Fruit fly (Drosophila melanogaster) whole organism, embryonic: ENCODE results near the gene CG10863.

Source experiments
- Atf3 ChIP-seq: fragments of 200-800 bp; sonication (Bioruptor generic); optimal IDR thresholded peaks from 3 replicates; lab custom pipeline; 2016; ENCODE audit warnings: missing biosample characterization, missing genetic modification characterization
- Bdp1 ChIP-seq: fragments of 200-800 bp; sonication (Bioruptor generic); optimal IDR thresholded peaks from 3 replicates; lab custom pipeline; 2016; ENCODE audit warnings: missing biosample characterization, missing genetic modification characterization
- CG11247 ChIP-seq: fragments of 200-800 bp; sonication (Bioruptor generic); IDR thresholded peaks from 2 replicates; pipeline ENCODE4 v1.3.6; 2022; ENCODE audit warnings: missing biosample characterization, missing genetic modification characterization
- CG12236 ChIP-seq: fragments of 200-800 bp; sonication (Bioruptor generic); optimal IDR thresholded peaks from 2 replicates; lab custom pipeline; 2016; ENCODE audit warnings: missing biosample characterization, missing genetic modification characterization
- CG16863 ChIP-seq: fragments of 200-800 bp; sonication (Bioruptor generic); optimal IDR thresholded peaks from 3 replicates; lab custom pipeline; 2016; ENCODE audit warnings: missing biosample characterization, missing genetic modification characterization
- CG1792 ChIP-seq: fragments of 200-800 bp; sonication (Bioruptor generic); optimal IDR thresholded peaks from 2 replicates; lab custom pipeline; 2016; ENCODE audit warnings: missing biosample characterization, missing genetic modification characterization
- CG2120 ChIP-seq: fragments of 200-800 bp; sonication (Bioruptor generic); optimal IDR thresholded peaks from 3 replicates; lab custom pipeline; 2016; ENCODE audit warnings: missing biosample characterization, missing genetic modification characterization
- CG30020 ChIP-seq: fragments of 200-800 bp; optimal IDR thresholded peaks from 2 replicates; lab custom pipeline; 2019; ENCODE audit warnings: missing biosample characterization, mild to moderate bottlenecking, missing genetic modification characterization, moderate library complexity
- CG30431 ChIP-seq: fragments of 200-800 bp; sonication (Bioruptor generic); optimal IDR thresholded peaks from 2 replicates; lab custom pipeline; 2017; ENCODE audit warnings: missing biosample characterization, missing genetic modification characterization
- CG4617 ChIP-seq: fragments of 200-800 bp; sonication (Bioruptor generic); optimal IDR thresholded peaks from 3 replicates; lab custom pipeline; 2016; ENCODE audit warnings: missing biosample characterization, missing genetic modification characterization, borderline replicate concordance
- CG6654 ChIP-seq: fragments of 200-800 bp; sonication (Bioruptor generic); optimal IDR thresholded peaks from 2 replicates; lab custom pipeline; 2017; ENCODE audit warnings: missing biosample characterization, mild to moderate bottlenecking, missing genetic modification characterization
- CG6765 ChIP-seq: fragments of 200-800 bp; sonication (Bioruptor generic); optimal IDR thresholded peaks from 3 replicates; lab custom pipeline; 2017; ENCODE audit warnings: missing biosample characterization, mild to moderate bottlenecking, missing genetic modification characterization
- Dfd ChIP-seq, 2 experiments: fragments of >200 bp; optimal IDR thresholded peaks; 2 replicates each; lab custom pipeline; 2017; ENCODE audit warnings: missing biosample characterization in 2 of 2, missing genetic modification characterization in 2 of 2
- Dll ChIP-seq: fragments of 200-800 bp; sonication (Bioruptor generic); IDR thresholded peaks from 4 replicates; pipeline ENCODE4 v1.3.6; 2022; ENCODE audit warnings: missing biosample characterization, missing genetic modification characterization; ENCODE audit not compliant: partially characterized antibody
- Doc2 ChIP-seq: fragments of 200-800 bp; sonication (Bioruptor generic); IDR thresholded peaks from 2 replicates; pipeline ENCODE4 v1.3.6; 2022; ENCODE audit warnings: missing biosample characterization, missing genetic modification characterization
- Gsc ChIP-seq: fragments of 200-800 bp; sonication (Bioruptor generic); IDR thresholded peaks from 2 replicates; pipeline ENCODE4 v1.3.6; 2022; ENCODE audit warnings: missing biosample characterization, missing genetic modification characterization
- Hey ChIP-seq: fragments of 200-800 bp; sonication (Bioruptor generic); optimal IDR thresholded peaks from 3 replicates; lab custom pipeline; 2018; ENCODE audit warnings: missing biosample characterization, mild to moderate bottlenecking, missing genetic modification characterization
- Hmx ChIP-seq: fragments of 200-800 bp; sonication (Bioruptor generic); optimal IDR thresholded peaks from 2 replicates; lab custom pipeline; 2016; ENCODE audit warnings: missing biosample characterization, missing genetic modification characterization
- MBD-R2 ChIP-seq: fragments of 200-800 bp; sonication (Bioruptor generic); IDR thresholded peaks from 2 replicates; pipeline ENCODE4 v1.3.6; 2022; ENCODE audit warnings: missing biosample characterization, missing genetic modification characterization
- Mes4 ChIP-seq: fragments of 200-800 bp; sonication (Bioruptor generic); optimal IDR thresholded peaks from 2 replicates; lab custom pipeline; 2016; ENCODE audit warnings: missing biosample characterization, missing genetic modification characterization
- NC2α ChIP-seq: fragments of 200-800 bp; sonication (Bioruptor generic); optimal IDR thresholded peaks from 2 replicates; lab custom pipeline; 2016; ENCODE audit warnings: missing biosample characterization, missing genetic modification characterization
- NK7.1 ChIP-seq: fragments of 200-800 bp; sonication (Bioruptor generic); optimal IDR thresholded peaks from 3 replicates; lab custom pipeline; 2016; ENCODE audit warnings: missing biosample characterization, missing genetic modification characterization
- Oaz ChIP-seq: fragments of 200-800 bp; sonication (Bioruptor generic); IDR thresholded peaks from 2 replicates; pipeline ENCODE4 v1.3.6; 2022; ENCODE audit warnings: missing biosample characterization, missing genetic modification characterization
- Xrp1 ChIP-seq: fragments of 200-800 bp; sonication (Bioruptor generic); IDR thresholded peaks from 2 replicates; pipeline ENCODE4 v1.3.6; 2022; ENCODE audit warnings: missing biosample characterization, missing genetic modification characterization
- YL-1 ChIP-seq: fragments of 200-800 bp; sonication (Bioruptor generic); optimal IDR thresholded peaks from 3 replicates; lab custom pipeline; 2017; ENCODE audit warnings: missing biosample characterization, mild to moderate bottlenecking, missing genetic modification characterization
- ase ChIP-seq: fragments of 200-800 bp; sonication (Bioruptor generic); IDR thresholded peaks from 3 replicates; pipeline ENCODE4 v1.3.6; 2022; ENCODE audit warnings: missing biosample characterization, missing genetic modification characterization
- ato ChIP-seq: fragments of 200-800 bp; sonication (Bioruptor generic); IDR thresholded peaks from 2 replicates; pipeline ENCODE4 v1.3.6; 2022; ENCODE audit warnings: missing biosample characterization, missing genetic modification characterization; ENCODE audit not compliant: partially characterized antibody
- bab2 ChIP-seq: fragments of 200-800 bp; sonication (Bioruptor generic); optimal IDR thresholded peaks from 2 replicates; lab custom pipeline; 2016; ENCODE audit warnings: missing biosample characterization, missing genetic modification characterization
- bsh ChIP-seq, 2 experiments: fragments of 200-800 bp; sonication (Bioruptor generic); optimal IDR thresholded peaks; 2 replicates each; lab custom pipeline; 2017 to 2018; ENCODE audit warnings: mild to moderate bottlenecking in 2 of 2, missing biosample characterization in 2 of 2, missing genetic modification characterization in 2 of 2, moderate library complexity in 1 of 2
- crol ChIP-seq: fragments of 200-800 bp; sonication (Bioruptor generic); IDR thresholded peaks from 2 replicates; pipeline ENCODE4 v1.3.6; 2022; ENCODE audit warnings: missing biosample characterization, missing genetic modification characterization
- dati ChIP-seq: fragments of 200-800 bp; sonication (Bioruptor generic); IDR thresholded peaks from 2 replicates; pipeline ENCODE4 v1.3.6; 2022; ENCODE audit warnings: missing biosample characterization, missing genetic modification characterization
- fd102C ChIP-seq: fragments of 200-800 bp; sonication (Bioruptor generic); optimal IDR thresholded peaks from 2 replicates; lab custom pipeline; 2018; ENCODE audit warnings: missing biosample characterization, mild to moderate bottlenecking, missing genetic modification characterization, moderate library complexity
- fd3F ChIP-seq: fragments of 200-800 bp; sonication (Bioruptor generic); optimal IDR thresholded peaks from 2 replicates; lab custom pipeline; 2018; ENCODE audit warnings: missing biosample characterization, mild to moderate bottlenecking, missing genetic modification characterization, moderate library complexity
- gsb ChIP-seq: fragments of 200-800 bp; sonication (Bioruptor generic); IDR thresholded peaks from 2 replicates; pipeline ENCODE4 v1.3.6; 2022; ENCODE audit warnings: missing biosample characterization, missing genetic modification characterization
- hth ChIP-seq: fragments of >200 bp; optimal IDR thresholded peaks from 2 replicates; lab custom pipeline; 2017; ENCODE audit warnings: inconsistent platforms
- insv ChIP-seq, 2 experiments: fragments of 200-800 bp; sonication (Bioruptor generic); optimal IDR thresholded peaks; 3 replicates each; lab custom pipeline; 2016 to 2018; ENCODE audit warnings: missing biosample characterization in 2 of 2, missing genetic modification characterization in 2 of 2
- jing ChIP-seq: fragments of 200-800 bp; sonication (Bioruptor generic); optimal IDR thresholded peaks from 2 replicates; lab custom pipeline; 2018; ENCODE audit warnings: missing biosample characterization, mild to moderate bottlenecking, missing genetic modification characterization
- knrl ChIP-seq: fragments of 200-800 bp; sonication (Bioruptor generic); IDR thresholded peaks from 3 replicates; pipeline ENCODE4 v1.3.6; 2022; ENCODE audit warnings: missing biosample characterization, missing genetic modification characterization; ENCODE audit not compliant: partially characterized antibody
- nmo ChIP-seq: fragments of 200-800 bp; sonication (Bioruptor generic); optimal IDR thresholded peaks from 2 replicates; lab custom pipeline; 2018; ENCODE audit warnings: missing biosample characterization, mild to moderate bottlenecking, missing genetic modification characterization, moderate library complexity
- pita ChIP-seq: fragments of 200-800 bp; sonication (Bioruptor generic); optimal IDR thresholded peaks from 2 replicates; lab custom pipeline; 2017; ENCODE audit warnings: missing biosample characterization, mild to moderate bottlenecking, missing genetic modification characterization
- pum ChIP-seq: fragments of 200-800 bp; sonication (Bioruptor generic); optimal IDR thresholded peaks from 2 replicates; lab custom pipeline; 2016; ENCODE audit warnings: missing biosample characterization, missing genetic modification characterization
- pzg ChIP-seq: fragments of 200-800 bp; sonication (Bioruptor generic); optimal IDR thresholded peaks from 3 replicates; lab custom pipeline; 2018; ENCODE audit warnings: missing biosample characterization, mild to moderate bottlenecking, missing genetic modification characterization, moderate library complexity
- seq ChIP-seq: fragments of 200-800 bp; sonication (Bioruptor generic); IDR thresholded peaks from 2 replicates; pipeline ENCODE4 v1.3.6; 2022; ENCODE audit warnings: missing biosample characterization, missing genetic modification characterization
- shn ChIP-seq: fragments of 200-800 bp; sonication (Bioruptor generic); optimal IDR thresholded peaks from 3 replicates; lab custom pipeline; 2016; ENCODE audit warnings: missing biosample characterization, missing genetic modification characterization
- sr ChIP-seq: fragments of 200-800 bp; sonication (Bioruptor generic); IDR thresholded peaks from 3 replicates; pipeline ENCODE4 v1.3.6; 2022; ENCODE audit warnings: missing biosample characterization, missing genetic modification characterization
- sug ChIP-seq: fragments of 200-800 bp; optimal IDR thresholded peaks from 2 replicates; lab custom pipeline; 2019; ENCODE audit warnings: missing biosample characterization, mild to moderate bottlenecking, missing genetic modification characterization, moderate library complexity
- tna ChIP-seq: fragments of 200-800 bp; sonication (Bioruptor generic); IDR thresholded peaks from 2 replicates; pipeline ENCODE4 v1.3.6; 2022; ENCODE audit warnings: missing biosample characterization, missing genetic modification characterization; ENCODE audit not compliant: partially characterized antibody
- twi ChIP-seq: fragments of 200-800 bp; optimal IDR thresholded peaks from 2 replicates; lab custom pipeline; 2019; ENCODE audit warnings: missing biosample characterization, mild to moderate bottlenecking, missing genetic modification characterization, moderate library complexity
- vvl ChIP-seq: fragments of 200-800 bp; sonication (Bioruptor generic); IDR thresholded peaks from 2 replicates; pipeline ENCODE4 v1.3.6; 2022; ENCODE audit warnings: missing biosample characterization, missing genetic modification characterization
- wek ChIP-seq: fragments of 200-800 bp; sonication (Bioruptor generic); optimal IDR thresholded peaks from 3 replicates; lab custom pipeline; 2018; ENCODE audit warnings: missing biosample characterization, mild to moderate bottlenecking, missing genetic modification characterization, moderate library complexity
- zfh2 ChIP-seq: fragments of 200-800 bp; sonication (Bioruptor generic); optimal IDR thresholded peaks from 2 replicates; lab custom pipeline; 2016; ENCODE audit warnings: missing biosample characterization, missing genetic modification characterization

The CG10863 gene

DNA sequence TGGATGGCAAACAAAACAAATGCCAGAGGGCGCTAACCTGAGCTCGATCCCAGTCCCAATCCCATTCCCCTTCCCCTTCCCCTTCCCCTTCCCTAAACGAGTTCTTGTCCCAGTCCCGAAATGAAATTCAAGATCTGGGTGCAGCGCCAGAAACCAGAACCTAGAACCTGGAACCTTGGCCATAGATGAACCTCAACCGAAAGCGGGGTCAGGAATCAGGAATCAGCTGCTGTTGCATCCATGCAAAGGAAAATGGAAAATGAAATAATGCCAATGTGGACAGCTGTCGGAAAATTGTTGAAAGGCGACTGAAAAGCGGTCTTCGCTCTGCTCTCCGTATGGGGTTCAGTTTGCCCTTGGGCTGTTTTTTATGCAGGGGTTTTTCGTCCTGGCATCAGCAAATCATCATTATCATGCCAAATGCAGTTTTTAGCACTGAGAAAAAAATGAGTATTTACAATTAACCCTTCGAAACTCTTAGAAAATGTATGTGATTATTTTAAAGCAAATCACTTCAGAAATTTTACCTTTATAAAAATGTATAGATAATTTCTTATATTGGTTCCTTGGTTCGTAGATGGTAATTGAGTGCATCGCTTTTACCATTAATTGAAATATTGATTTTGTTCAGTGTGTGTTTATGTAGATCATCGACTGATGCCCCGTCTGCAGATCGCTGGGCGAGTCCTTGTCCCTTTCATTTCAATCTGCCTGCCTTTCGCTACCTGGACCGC is 35.5 kb upstream of the CG10863 start (continued):
- no peak for TF ChIP-seq bab2 (GFP tag; lab: Kevin White, UChicago)
- no peak for TF ChIP-seq CG6654
- TF ChIP-seq fd102C (GFP tag; lab: Kevin White, UChicago) = peak; percentile 39
- TF ChIP-seq Mes4 (GFP tag; lab: Kevin White, UChicago) = no peak
- no peak for TF ChIP-seq NK7.1 (GFP tag; lab: Kevin White, UChicago)
- no peak for TF ChIP-seq knrl (GFP tag; lab: Robert Waterston, UW)
- TF ChIP-seq Xrp1 (GFP tag; lab: Robert Waterston, UW) = peak; percentile 64
- TF ChIP-seq CG2120 (GFP tag; lab: Kevin White, UChicago) = no peak
- no peak for TF ChIP-seq CG6765 (GFP tag; lab: Kevin White, UChicago)
- TF ChIP-seq insv (GFP tag; optimal IDR thresholded peaks at IDR 0.05; lab: Kevin White, UChicago) = no peak
- no peak for TF ChIP-seq CG30431 (GFP tag; lab: Kevin White, UChicago)
- TF ChIP-seq YL-1 (GFP tag; lab: Kevin White, UChicago) = no peak
- TF ChIP-seq vvl (GFP tag; lab: Robert Waterston, UW) = no peak; the same call in 1 of the 2 replicates
- TF ChIP-seq CG4617 = no peak
- TF ChIP-seq crol (GFP tag; lab: Robert Waterston, UW) = peak; percentile 71
- TF ChIP-seq zfh2 = no peak
- no peak for TF ChIP-seq dati (GFP tag; lab: Robert Waterston, UW)
- peak in 1 of 2 experiments; percentile 51 for TF ChIP-seq bsh (GFP tag; optimal IDR thresholded peaks at IDR 0.05; lab: Kevin White, UChicago)
- TF ChIP-seq sug (tag; lab: Kevin White, UChicago) = no peak
- peak; percentile 2 for TF ChIP-seq twi
- no peak for TF ChIP-seq tna (GFP tag; lab: Robert Waterston, UW)
- TF ChIP-seq Gsc (GFP tag; lab: Robert Waterston, UW) = no peak
- no peak for TF ChIP-seq pita (GFP tag; lab: Kevin White, UChicago)
- TF ChIP-seq gsb (GFP tag; lab: Robert Waterston, UW) = no peak
- no peak for TF ChIP-seq NC2α (GFP tag; lab: Kevin White, UChicago)
- TF ChIP-seq Dll = no peak
- TF ChIP-seq ato = no peak
- no peak for TF ChIP-seq CG30020 (tag; lab: Kevin White, UChicago)
- TF ChIP-seq pum (GFP tag; lab: Kevin White, UChicago) = no peak
- TF ChIP-seq wek = no peak
- no peak for TF ChIP-seq pzg
- TF ChIP-seq CG11247 = no peak
- TF ChIP-seq CG1792 (GFP tag; lab: Kevin White, UChicago) = no peak
- no peak for TF ChIP-seq Bdp1 (GFP tag; lab: Kevin White, UChicago)
- no peak for TF ChIP-seq Doc2
- TF ChIP-seq CG12236 (GFP tag; lab: Kevin White, UChicago) = no peak
- TF ChIP-seq ase (GFP tag; lab: Robert Waterston, UW) = no peak
- no peak for TF ChIP-seq Atf3
- TF ChIP-seq hth = no peak
- TF ChIP-seq Hmx = no peak
- no peak for TF ChIP-seq Oaz (GFP tag; lab: Robert Waterston, UW)
- TF ChIP-seq shn (GFP tag; lab: Kevin White, UChicago) = no peak
- TF ChIP-seq CG16863 = no peak
- TF ChIP-seq seq = no peak
- no peak for TF ChIP-seq MBD-R2 (GFP tag; lab: Robert Waterston, UW)
- peak; percentile 57 for TF ChIP-seq nmo (GFP tag; lab: Kevin White, UChicago)
- no peak for TF ChIP-seq Dfd (GFP tag; optimal IDR thresholded peaks at IDR 0.05; lab: Kevin White, UChicago)
- TF ChIP-seq Hey (tag; lab: Kevin White, UChicago) = no peak
- no peak for TF ChIP-seq jing (GFP tag; lab: Kevin White, UChicago)
- no peak for TF ChIP-seq fd3F (GFP tag; lab: Kevin White, UChicago)
- no peak for TF ChIP-seq sr
